Fruit fly (Drosophila melanogaster): Measurements from ENCODE around the gene CG32987.
A peak's percentile ranks its signal among the peaks of the same experiment; 100 is the strongest.

CG32987 gene

DNA sequence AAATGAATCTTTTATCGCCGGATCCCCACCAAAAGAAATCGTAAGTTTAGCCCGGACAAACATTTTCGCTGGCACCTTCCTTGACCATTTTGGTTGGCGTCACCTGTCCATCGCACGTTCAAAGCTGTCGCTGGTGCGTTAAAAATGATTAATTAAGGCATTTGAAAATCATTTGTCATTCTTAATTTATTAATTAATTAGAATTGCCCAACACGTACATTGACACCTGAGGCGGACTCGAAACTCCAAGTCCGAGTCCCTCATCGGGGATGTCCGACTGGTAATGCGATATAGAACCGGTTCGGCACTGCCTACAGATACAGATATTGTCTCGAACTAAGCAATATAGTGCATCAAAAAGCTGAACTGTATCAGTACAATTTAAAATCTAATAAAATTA is 24.6 kb downstream of the CG32987 start:
- TF ChIP-seq Elba2 (GFP tag; optimal IDR thresholded peaks at IDR 0.05) (no peak), CG7745 (tag; optimal IDR thresholded peaks at IDR 0.05) (peak; percentile 86), lab (GFP tag; optimal IDR thresholded peaks at IDR 0.05) (peak; percentile 53), kni (GFP tag; optimal IDR thresholded peaks at IDR 0.05) (peak; percentile 1), CG4424 (GFP tag; optimal IDR thresholded peaks at IDR 0.05) (no peak), prd (optimal IDR thresholded peaks at IDR 0.05) (no peak), prd (GFP tag; IDR thresholded peaks at IDR 0.05) (no peak), Deaf1 (tag; optimal IDR thresholded peaks at IDR 0.05) (peak; percentile 10), Rx (GFP tag; IDR thresholded peaks at IDR 0.05) (no peak), caup (GFP tag; optimal IDR thresholded peaks at IDR 0.05; ENCODE audit: severe bottlenecking) (no peak), Med (GFP tag) (peak; percentile 23)

DNA sequence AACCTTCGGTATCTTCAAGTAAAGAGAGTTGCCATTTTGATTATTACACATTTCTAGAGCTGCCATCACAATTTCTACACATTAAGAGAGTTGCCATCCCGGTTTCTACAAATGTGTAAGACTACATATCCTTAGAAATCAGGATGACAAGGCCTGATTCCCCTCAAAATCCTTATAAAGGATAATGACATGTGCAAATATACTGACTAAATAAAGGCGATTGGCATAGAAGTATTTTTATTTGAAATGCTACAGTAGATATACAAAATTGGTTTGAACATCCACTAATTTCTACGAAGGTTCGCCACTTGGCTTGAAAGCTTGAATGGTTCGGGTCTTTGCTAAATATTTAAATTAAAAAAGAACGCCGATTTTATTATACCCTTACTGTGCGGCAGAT is 25.1 kb downstream of the CG32987 start:
- TF ChIP-seq nerfin-1 (tag; optimal IDR thresholded peaks at IDR 0.05) (no peak), CG15479 (GFP tag; optimal IDR thresholded peaks at IDR 0.05) (peak; percentile 22), mam (GFP tag; optimal IDR thresholded peaks at IDR 0.05) (no peak), CG9609 (GFP tag; optimal IDR thresholded peaks at IDR 0.05) (no peak), CG1024 (GFP tag; IDR thresholded peaks at IDR 0.05) (no peak), gro (GFP tag; optimal IDR thresholded peaks at IDR 0.05) (peak; percentile 63), CG3838 (GFP tag; optimal IDR thresholded peaks at IDR 0.05) (no peak), ro (GFP tag; IDR thresholded peaks at IDR 0.05) (no peak), her (GFP tag; optimal IDR thresholded peaks at IDR 0.05) (no peak), zfh1 (GFP tag; IDR thresholded peaks at IDR 0.05) (no peak), CG2116 (GFP tag; optimal IDR thresholded peaks at IDR 0.05) (peak; percentile 91), CG1603 (tag; optimal IDR thresholded peaks at IDR 0.05) (peak; percentile 3), CG9727 (GFP tag; optimal IDR thresholded peaks at IDR 0.05) (no peak), Abd-B (GFP tag; optimal IDR thresholded peaks at IDR 0.05) (peak; percentile 19), CG15601 (tag; optimal IDR thresholded peaks at IDR 0.05) (peak; percentile 26), Dp (GFP tag; optimal IDR thresholded peaks at IDR 0.05) (peak; percentile 65), Ets65A (GFP tag) (peak; percentile 78), Xbp1 (GFP tag; optimal IDR thresholded peaks at IDR 0.05) (peak; percentile 22), CG1233 (GFP tag; optimal IDR thresholded peaks at IDR 0.05) (no peak), Lhr (GFP tag; optimal IDR thresholded peaks at IDR 0.05) (peak; percentile 52), Ets97D (GFP tag; optimal IDR thresholded peaks at IDR 0.05) (peak; percentile 53), CTCF (GFP tag; optimal IDR thresholded peaks at IDR 0.05) (peak; percentile 81), stwl (tag; optimal IDR thresholded peaks at IDR 0.05) (peak; percentile 43), Antp (GFP tag; optimal IDR thresholded peaks at IDR 0.05) (no peak), CG6791 (GFP tag; IDR thresholded peaks at IDR 0.05; ENCODE audit: partially characterized antibody) (no peak), Stat92E (GFP tag; optimal IDR thresholded peaks at IDR 0.05) (peak in 1 of 3 experiments; percentile 54), CG11504 (tag; optimal IDR thresholded peaks at IDR 0.05) (peak; percentile 46), D19A (tag; optimal IDR thresholded peaks at IDR 0.05) (peak; percentile 99), maf-S (GFP tag; optimal IDR thresholded peaks at IDR 0.05) (no peak), fd96Cb (tag; optimal IDR thresholded peaks at IDR 0.05) (no peak), pzg (GFP tag; optimal IDR thresholded peaks at IDR 0.05) (peak; percentile 43), CrebB (tag; optimal IDR thresholded peaks at IDR 0.05) (no peak), Sry-δ (GFP tag; optimal IDR thresholded peaks at IDR 0.05) (peak; percentile 25), zen (tag; optimal IDR thresholded peaks at IDR 0.05) (peak; percentile 18), CG3847 (GFP tag; IDR thresholded peaks at IDR 0.05) (peak; percentile 60), Nf-YA (GFP tag; IDR thresholded peaks at IDR 0.05) (no peak), CG12155 (GFP tag; optimal IDR thresholded peaks at IDR 0.05) (no peak), CG3281 (GFP tag; optimal IDR thresholded peaks at IDR 0.05) (no peak), nmo (GFP tag; optimal IDR thresholded peaks at IDR 0.05) (peak; percentile 51), wek (GFP tag; optimal IDR thresholded peaks at IDR 0.05) (no peak)

Measured in whole organism, embryonic.